Fruit fly (Drosophila melanogaster) whole organism, embryonic: ENCODE measurements around the gene Abca3.

Experiments
- Abd-B ChIP-seq: fragments of 200-800 bp; sonication (Bioruptor generic); optimal IDR thresholded peaks from 2 replicates; lab custom pipeline; 2018; ENCODE audit warnings: missing biosample characterization, mild to moderate bottlenecking, missing genetic modification characterization, moderate library complexity
- Awh ChIP-seq: fragments of 200-800 bp; sonication (Bioruptor generic); IDR thresholded peaks from 2 replicates; pipeline ENCODE4, ENCODE4 v1.3.6; 2022; ENCODE audit warnings: missing biosample characterization, missing genetic modification characterization
- Blimp-1 ChIP-seq: fragments of 200-800 bp; sonication (Bioruptor generic); optimal IDR thresholded peaks from 3 replicates; lab custom pipeline; 2018; ENCODE audit warnings: missing biosample characterization, missing genetic modification characterization, mild to moderate bottlenecking, moderate library complexity, missing genetic modification reagents
- CG10543 ChIP-seq: fragments of 200-800 bp; sonication (Bioruptor generic); optimal IDR thresholded peaks from 3 replicates; lab custom pipeline; 2017; ENCODE audit warnings: missing biosample characterization, mild to moderate bottlenecking, missing genetic modification characterization, moderate library complexity
- CG10979 ChIP-seq: fragments of 200-800 bp; sonication (Bioruptor generic); optimal IDR thresholded peaks from 2 replicates; lab custom pipeline; 2018; ENCODE audit warnings: missing biosample characterization, mild to moderate bottlenecking, missing genetic modification characterization, moderate library complexity
- CG11456 ChIP-seq: fragments of 200-800 bp; sonication (Bioruptor generic); IDR thresholded peaks from 3 replicates; pipeline ENCODE4 v1.3.6; 2022; ENCODE audit warnings: missing biosample characterization, missing genetic modification characterization
- CG12299 ChIP-seq: fragments of 200-800 bp; sonication (Bioruptor generic); optimal IDR thresholded peaks from 2 replicates; lab custom pipeline; 2018; ENCODE audit warnings: missing biosample characterization, mild to moderate bottlenecking, missing genetic modification characterization
- CG13123 ChIP-seq: fragments of 200-800 bp; sonication (Bioruptor generic); optimal IDR thresholded peaks from 2 replicates; lab custom pipeline; 2016; ENCODE audit warnings: missing biosample characterization, missing genetic modification characterization
- CG13296 ChIP-seq: fragments of 200-800 bp; sonication (Bioruptor generic); optimal IDR thresholded peaks from 3 replicates; lab custom pipeline; 2018; ENCODE audit warnings: missing biosample characterization, mild to moderate bottlenecking, missing genetic modification characterization
- CG13775 ChIP-seq: fragments of 200-800 bp; sonication (Bioruptor generic); optimal IDR thresholded peaks from 3 replicates; lab custom pipeline; 2017; ENCODE audit warnings: missing biosample characterization, mild to moderate bottlenecking, missing genetic modification characterization
- CG13894 ChIP-seq: fragments of 200-800 bp; sonication (Bioruptor generic); optimal IDR thresholded peaks from 3 replicates; lab custom pipeline; 2018; ENCODE audit warnings: missing biosample characterization, mild to moderate bottlenecking, missing genetic modification characterization, moderate library complexity
- CG14050 ChIP-seq: fragments of 200-800 bp; sonication (Bioruptor generic); IDR thresholded peaks from 3 replicates; pipeline ENCODE4 v1.3.6; 2022; ENCODE audit warnings: missing biosample characterization, missing genetic modification characterization
- CG17612 ChIP-seq: fragments of 200-800 bp; sonication (Bioruptor generic); IDR thresholded peaks from 2 replicates; pipeline ENCODE4 v1.3.6; 2022; ENCODE audit warnings: missing biosample characterization, missing genetic modification characterization
- CG6791 ChIP-seq: fragments of 200-800 bp; sonication (Bioruptor generic); IDR thresholded peaks from 3 replicates; pipeline ENCODE4 v1.3.6; 2022; ENCODE audit warnings: missing biosample characterization, missing genetic modification characterization; ENCODE audit not compliant: partially characterized antibody
- CG7357 ChIP-seq: fragments of 200-800 bp; sonication (Bioruptor generic); IDR thresholded peaks from 3 replicates; pipeline ENCODE4 v1.3.6; 2022; ENCODE audit warnings: missing biosample characterization, missing genetic modification characterization
- CG9797 ChIP-seq: fragments of 200-800 bp; sonication (Bioruptor generic); optimal IDR thresholded peaks from 3 replicates; lab custom pipeline; 2018; ENCODE audit warnings: missing biosample characterization, mild to moderate bottlenecking, missing genetic modification characterization
- CG9932 ChIP-seq: fragments of 200-800 bp; sonication (Bioruptor generic); IDR thresholded peaks from 2 replicates; pipeline ENCODE4 v1.3.6; 2022; ENCODE audit warnings: missing biosample characterization, missing genetic modification characterization
- CHES-1-like ChIP-seq: fragments of 200-800 bp; sonication (Bioruptor generic); optimal IDR thresholded peaks from 2 replicates; lab custom pipeline; 2016; ENCODE audit warnings: missing biosample characterization, missing genetic modification characterization
- D19A ChIP-seq: fragments of 200-800 bp; optimal IDR thresholded peaks from 3 replicates; lab custom pipeline; 2019; ENCODE audit warnings: missing biosample characterization, mild to moderate bottlenecking, missing genetic modification characterization, moderate library complexity
- Deaf1 ChIP-seq: fragments of 200-800 bp; optimal IDR thresholded peaks from 3 replicates; lab custom pipeline; 2019; ENCODE audit warnings: missing biosample characterization, mild to moderate bottlenecking, missing genetic modification characterization, moderate library complexity
- Dp ChIP-seq: fragments of 200-800 bp; sonication (Bioruptor generic); optimal IDR thresholded peaks from 2 replicates; lab custom pipeline; 2018; ENCODE audit warnings: missing biosample characterization, mild to moderate bottlenecking, missing genetic modification characterization, moderate library complexity
- HLH4C ChIP-seq: fragments of 200-800 bp; sonication (Bioruptor generic); IDR thresholded peaks from 3 replicates; pipeline ENCODE4 v1.3.6; 2022; ENCODE audit warnings: missing biosample characterization, missing genetic modification characterization; ENCODE audit not compliant: partially characterized antibody
- Hr51 ChIP-seq, 2 experiments: fragments of 200-800 bp; sonication (Bioruptor generic); optimal IDR thresholded peaks; 2 replicates in 1 of 2; 3 replicates in 1 of 2; lab custom pipeline; 2016 to 2018; ENCODE audit warnings: missing biosample characterization in 2 of 2, missing genetic modification characterization in 2 of 2, mild to moderate bottlenecking in 1 of 2, moderate library complexity in 1 of 2
- Neu2 ChIP-seq: fragments of 200-800 bp; sonication (Bioruptor generic); optimal IDR thresholded peaks from 3 replicates; lab custom pipeline; 2016; ENCODE audit warnings: missing biosample characterization, missing genetic modification characterization, borderline replicate concordance
- Nf-YB ChIP-seq: fragments of 200-800 bp; sonication (Bioruptor generic); optimal IDR thresholded peaks from 3 replicates; lab custom pipeline; 2019; ENCODE audit warnings: missing biosample characterization, mild to moderate bottlenecking, missing genetic modification characterization, moderate library complexity
- NfI ChIP-seq: fragments of 200-800 bp; sonication (Bioruptor generic); optimal IDR thresholded peaks from 3 replicates; lab custom pipeline; 2018; ENCODE audit warnings: missing biosample characterization, mild to moderate bottlenecking, missing genetic modification characterization, moderate library complexity
- Opbp ChIP-seq: fragments of 200-800 bp; sonication (Bioruptor generic); IDR thresholded peaks from 3 replicates; pipeline ENCODE4 v1.3.6; 2022; ENCODE audit warnings: missing biosample characterization, missing genetic modification characterization; ENCODE audit not compliant: partially characterized antibody
- Scr ChIP-seq: fragments of 200-800 bp; sonication (Bioruptor generic); IDR thresholded peaks from 2 replicates; pipeline ENCODE4 v1.3.6; 2022; ENCODE audit warnings: missing biosample characterization, missing genetic modification characterization; ENCODE audit not compliant: partially characterized antibody
- Sin3A ChIP-seq: fragments of >200 bp; optimal IDR thresholded peaks from 2 replicates; lab custom pipeline; 2018
- Sry-β ChIP-seq: fragments of 200-800 bp; sonication (Bioruptor generic); optimal IDR thresholded peaks from 2 replicates; lab custom pipeline; 2018; ENCODE audit warnings: missing biosample characterization, mild to moderate bottlenecking, missing genetic modification characterization, moderate library complexity
- amos ChIP-seq: fragments of 200-800 bp; sonication (Bioruptor generic); IDR thresholded peaks from 2 replicates; pipeline ENCODE4 v1.3.6; 2022; ENCODE audit warnings: missing biosample characterization, missing genetic modification characterization; ENCODE audit not compliant: partially characterized antibody
- ato ChIP-seq: fragments of 200-800 bp; sonication (Bioruptor generic); IDR thresholded peaks from 2 replicates; pipeline ENCODE4 v1.3.6; 2022; ENCODE audit warnings: missing biosample characterization, missing genetic modification characterization; ENCODE audit not compliant: partially characterized antibody
- bab2 ChIP-seq: fragments of 200-800 bp; sonication (Bioruptor generic); optimal IDR thresholded peaks from 2 replicates; lab custom pipeline; 2016; ENCODE audit warnings: missing biosample characterization, missing genetic modification characterization
- chinmo ChIP-seq: fragments of 200-800 bp; sonication (Bioruptor generic); IDR thresholded peaks from 4 replicates; pipeline ENCODE4 v1.3.6; 2022; ENCODE audit warnings: missing biosample characterization, missing genetic modification characterization; ENCODE audit not compliant: partially characterized antibody
- da ChIP-seq: fragments of 200-800 bp; sonication (Bioruptor generic); optimal IDR thresholded peaks from 2 replicates; lab custom pipeline; 2016; ENCODE audit warnings: missing biosample characterization, missing genetic modification characterization
- ewg ChIP-seq: fragments of 200-800 bp; sonication (Bioruptor generic); optimal IDR thresholded peaks from 3 replicates; lab custom pipeline; 2017; ENCODE audit warnings: mild to moderate bottlenecking, missing biosample characterization, missing genetic modification reagents, missing genetic modification characterization
- fd64A ChIP-seq: fragments of 200-800 bp; sonication (Bioruptor generic); optimal IDR thresholded peaks from 3 replicates; lab custom pipeline; 2018; ENCODE audit warnings: missing biosample characterization, mild to moderate bottlenecking, missing genetic modification characterization
- ham ChIP-seq: fragments of 200-800 bp; sonication (Bioruptor generic); IDR thresholded peaks from 2 replicates; pipeline ENCODE4 v1.3.6; 2022; ENCODE audit warnings: missing biosample characterization, missing genetic modification characterization
- her ChIP-seq: fragments of 200-800 bp; sonication (Bioruptor generic); optimal IDR thresholded peaks from 2 replicates; lab custom pipeline; 2016; ENCODE audit warnings: missing biosample characterization, missing genetic modification characterization
- nerfin-2 ChIP-seq: fragments of 200-800 bp; sonication (Bioruptor generic); IDR thresholded peaks from 2 replicates; pipeline ENCODE4 v1.3.6; 2022; ENCODE audit warnings: missing biosample characterization, missing genetic modification characterization; ENCODE audit not compliant: partially characterized antibody
- pho ChIP-seq: fragments of 200-800 bp; sonication (Bioruptor generic); optimal IDR thresholded peaks from 2 replicates; lab custom pipeline; 2016; ENCODE audit warnings: missing biosample characterization, missing genetic modification characterization
- prd ChIP-seq, 3 experiments: fragments of >200 bp in 2 of 3; fragments of 200-800 bp in 1 of 3; sonication (Bioruptor generic) in 1 of 3; optimal IDR thresholded peaks in 2 of 3; IDR thresholded peaks in 1 of 3; 2 replicates in 2 of 3; 3 replicates in 1 of 3; pipeline versions ENCODE4 v1.3.6 to Lab custom; 2017 to 2022; ENCODE audit warnings: missing biosample characterization in 1 of 3, missing genetic modification characterization in 1 of 3
- pros ChIP-seq: fragments of 200-800 bp; sonication (Bioruptor generic); optimal IDR thresholded peaks from 3 replicates; lab custom pipeline; 2019; ENCODE audit warnings: missing biosample characterization, mild to moderate bottlenecking, missing genetic modification characterization, moderate library complexity
- salm ChIP-seq: fragments of 200-800 bp; sonication (Bioruptor generic); optimal IDR thresholded peaks from 2 replicates; lab custom pipeline; 2018; ENCODE audit warnings: missing biosample characterization, mild to moderate bottlenecking, missing genetic modification characterization
- slbo ChIP-seq: fragments of 200-800 bp; sonication (Bioruptor generic); IDR thresholded peaks from 2 replicates; pipeline ENCODE4 v1.3.6; 2022; ENCODE audit warnings: missing biosample characterization, missing genetic modification characterization
- toy ChIP-seq: fragments of 200-800 bp; sonication (Bioruptor generic); IDR thresholded peaks from 2 replicates; pipeline ENCODE4 v1.3.6; 2022; ENCODE audit warnings: missing biosample characterization, missing genetic modification characterization
- trem ChIP-seq: fragments of 200-800 bp; optimal IDR thresholded peaks from 3 replicates; lab custom pipeline; 2019; ENCODE audit warnings: missing biosample characterization, mild to moderate bottlenecking, missing genetic modification characterization, moderate library complexity
- yki ChIP-seq: fragments of >200 bp; optimal IDR thresholded peaks from 3 replicates; lab custom pipeline; 2018

Gene Abca3

DNA sequence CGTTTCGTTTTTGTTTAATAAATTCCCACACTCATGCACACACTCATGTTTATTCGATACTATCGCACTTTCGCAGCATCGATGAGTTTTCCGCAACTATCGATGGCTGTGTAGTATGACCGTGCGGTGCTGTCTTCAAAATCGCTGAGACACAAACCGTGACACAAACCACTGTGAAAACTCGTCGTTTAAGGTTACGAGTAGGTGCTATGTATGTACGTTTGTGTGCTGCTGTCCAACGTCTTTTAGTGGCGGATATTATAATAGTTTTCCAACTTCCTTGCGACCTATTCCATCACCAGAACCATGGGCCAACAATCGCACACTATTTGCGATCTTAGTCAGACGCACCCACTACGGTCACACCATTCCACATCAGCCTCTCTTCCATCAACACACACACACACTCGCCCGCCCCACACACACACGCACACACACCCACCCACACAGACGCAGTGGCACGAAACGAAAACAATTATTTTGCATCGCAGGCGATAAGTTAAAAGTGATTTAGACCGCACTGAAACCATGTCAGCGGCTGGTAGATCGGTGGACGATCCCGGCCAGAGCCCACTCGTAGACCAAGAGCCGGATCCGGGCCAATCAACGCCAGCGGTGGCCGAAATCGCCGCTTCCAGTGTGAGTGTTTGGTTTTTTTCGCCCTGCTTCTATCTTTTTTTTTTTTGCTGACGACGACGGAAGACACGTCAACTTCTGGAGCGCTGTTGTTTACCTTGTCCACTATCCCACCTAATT, 17.6 kb upstream of the Abca3 start, which contains the start of the genes Dd and CG1486 (continued):
- TF ChIP-seq CG13894 (tag; lab: Kevin White, UChicago): no peak
- peak; percentile 80; the same call in 2 of the 4 replicates for TF ChIP-seq chinmo
- no peak for TF ChIP-seq pros (GFP tag; lab: Kevin White, UChicago)
- no peak for TF ChIP-seq CG10979 (tag; lab: Kevin White, UChicago)
- TF ChIP-seq CG9932: 0 out of 2 replicates have a peak, but pooled peaks have one; percentile 31
- TF ChIP-seq HLH4C (GFP tag; lab: Robert Waterston, UW): peak; percentile 90
- no peak for TF ChIP-seq prd (optimal IDR thresholded peaks at IDR 0.05; lab: Kevin White, UChicago)
- TF ChIP-seq prd (GFP tag; IDR thresholded peaks at IDR 0.05; lab: Robert Waterston, UW): no peak
- TF ChIP-seq Hr51 (GFP tag; optimal IDR thresholded peaks at IDR 0.05; lab: Kevin White, UChicago): no peak
- TF ChIP-seq D19A (tag; lab: Kevin White, UChicago): peak; percentile 17
- TF ChIP-seq slbo (GFP tag; lab: Robert Waterston, UW): peak; percentile 7; the same call in 1 of the 2 replicates
- peak; percentile 84 for TF ChIP-seq Opbp (GFP tag; lab: Robert Waterston, UW)
- TF ChIP-seq nerfin-2: peak; percentile 84
- peak; percentile 22 for TF ChIP-seq Dp
- peak; percentile 9 for TF ChIP-seq yki (lab: Kevin White, UChicago)
- no peak for TF ChIP-seq CG13296
- no peak for TF ChIP-seq Nf-YB (GFP tag; lab: Kevin White, UChicago)
- no peak for TF ChIP-seq CG13123 (GFP tag; lab: Kevin White, UChicago)
- no peak for TF ChIP-seq Blimp-1 (GFP tag; lab: Kevin White, UChicago)
- TF ChIP-seq Scr (GFP tag; lab: Robert Waterston, UW): peak; percentile 91
- TF ChIP-seq trem: peak; percentile 64
- TF ChIP-seq CG7357: no peak
- TF ChIP-seq CG9797 (GFP tag; lab: Kevin White, UChicago): peak; percentile 98
- TF ChIP-seq Sry-β (GFP tag; lab: Kevin White, UChicago): no peak
- TF ChIP-seq ham: no peak
- peak; percentile 70 for TF ChIP-seq ato (GFP tag; lab: Robert Waterston, UW)
- TF ChIP-seq fd64A (GFP tag; lab: Kevin White, UChicago): no peak
- TF ChIP-seq Sin3A: peak; percentile 98
- TF ChIP-seq da (GFP tag; lab: Kevin White, UChicago): no peak
- TF ChIP-seq CG12299 (tag; lab: Kevin White, UChicago): no peak
- no peak for TF ChIP-seq CG14050 (GFP tag; lab: Robert Waterston, UW)
- peak; percentile 30 for TF ChIP-seq CG10543 (GFP tag; lab: Kevin White, UChicago)
- TF ChIP-seq toy: no peak
- TF ChIP-seq CHES-1-like (GFP tag; lab: Kevin White, UChicago): peak; percentile 61
- no peak for TF ChIP-seq Awh (GFP tag; lab: Robert Waterston, UW)
- peak; percentile 30 for TF ChIP-seq ewg (GFP tag; lab: Kevin White, UChicago)
- TF ChIP-seq salm (tag; lab: Kevin White, UChicago): no peak
- TF ChIP-seq pho (GFP tag; lab: Kevin White, UChicago): peak; percentile 11
- no peak for TF ChIP-seq bab2
- TF ChIP-seq CG6791 (GFP tag; lab: Robert Waterston, UW): peak; percentile 91
- TF ChIP-seq Neu2 (GFP tag; lab: Kevin White, UChicago): no peak
- TF ChIP-seq CG13775 (GFP tag; lab: Kevin White, UChicago): no peak
- peak; percentile 26 for TF ChIP-seq Abd-B (GFP tag; lab: Kevin White, UChicago)
- no peak for TF ChIP-seq her (GFP tag; lab: Kevin White, UChicago)
- TF ChIP-seq Deaf1 (tag; lab: Kevin White, UChicago): no peak
- TF ChIP-seq CG11456 (GFP tag; lab: Robert Waterston, UW): no peak
- no peak for TF ChIP-seq NfI
- TF ChIP-seq CG17612: no peak
- peak; percentile 93 for TF ChIP-seq amos (GFP tag; lab: Robert Waterston, UW)
